Worm (Caenorhabditis elegans) whole organism, early embryonic: ENCODE results near the gene C17G10.7.

ENCODE experiments used
- F13C5.2 ChIP-seq: sonication (generic microtip); optimal IDR thresholded peaks from 2 replicates; lab custom pipeline; 2017; ENCODE audit warnings: mild to moderate bottlenecking, missing genetic modification characterization, inconsistent platforms, missing compliant biosample characterization
- aly-1 ChIP-seq: sonication (generic microtip); optimal IDR thresholded peaks from 2 replicates; lab custom pipeline; 2016; ENCODE audit warnings: missing genetic modification characterization, missing compliant biosample characterization
- ama-1 ChIP-seq: fragments of 150-350 bp; optimal IDR thresholded peaks from 2 replicates; lab custom pipeline; 2014
- hmg-4 ChIP-seq: fragments of 200-800 bp; sonication (Bioruptor generic); optimal IDR thresholded peaks from 2 replicates; lab custom pipeline; 2018; ENCODE audit warnings: mild to moderate bottlenecking, missing genetic modification characterization, missing compliant biosample characterization
- tbx-37 ChIP-seq: fragments of 200-800 bp; sonication (Bioruptor generic); conservative IDR thresholded peaks from 2 replicates; pipeline ENCODE4 v1.3.6; 2022; ENCODE audit warnings: missing genetic modification reagents, missing genetic modification characterization, missing compliant biosample characterization

ce11 chrII:5592857-5593256 lies 14.8 kb downstream of the C17G10.7 start:
- TF ChIP-seq tbx-37 (GFP tag; lab: Robert Waterston, UW) (no peak), ama-1 (lab: Kevin White, UChicago) (no peak), F13C5.2 (tag; lab: Kevin White, UChicago) (no peak), hmg-4 (no peak), aly-1 (tag; lab: Kevin White, UChicago) (no peak)
